Worm (Caenorhabditis elegans) whole organism, early embryonic: ENCODE data around the gene sbp-1.
A peak's percentile ranks its signal among the peaks of the same experiment; 100 is the strongest.

Experiments used
- B0310.2 ChIP-seq: sonication (generic microtip); optimal IDR thresholded peaks from 2 replicates; lab custom pipeline; 2016; ENCODE audit warnings: mild to moderate bottlenecking, missing genetic modification characterization, missing compliant biosample characterization
- F13C5.2 ChIP-seq: sonication (generic microtip); optimal IDR thresholded peaks from 2 replicates; lab custom pipeline; 2017; ENCODE audit warnings: mild to moderate bottlenecking, missing genetic modification characterization, inconsistent platforms, missing compliant biosample characterization
- ama-1 ChIP-seq: fragments of 150-350 bp; optimal IDR thresholded peaks from 2 replicates; lab custom pipeline; 2014
- ceh-13 ChIP-seq: fragments of 200-800 bp; sonication (Bioruptor generic); optimal IDR thresholded peaks from 2 replicates; lab custom pipeline; 2018; ENCODE audit warnings: mild to moderate bottlenecking, missing genetic modification characterization, missing compliant biosample characterization
- flt-1 ChIP-seq: fragments of 200-800 bp; sonication (Bioruptor generic); IDR thresholded peaks from 2 replicates; pipeline ENCODE4 v1.3.6; 2022; ENCODE audit warnings: missing genetic modification characterization, missing compliant biosample characterization
- hmg-4 ChIP-seq: fragments of 200-800 bp; sonication (Bioruptor generic); optimal IDR thresholded peaks from 2 replicates; lab custom pipeline; 2018; ENCODE audit warnings: mild to moderate bottlenecking, missing genetic modification characterization, missing compliant biosample characterization
- hnd-1 ChIP-seq: sonication (generic microtip); optimal IDR thresholded peaks from 2 replicates; lab custom pipeline; 2016; ENCODE audit warnings: missing genetic modification characterization, missing compliant biosample characterization
- pes-1 ChIP-seq: fragments of 200-800 bp; sonication (Bioruptor generic); IDR thresholded peaks from 2 replicates; pipeline ENCODE4 v1.3.6; 2022; ENCODE audit warnings: missing genetic modification reagents, missing genetic modification characterization, missing compliant biosample characterization
- sea-1 ChIP-seq: fragments of 200-800 bp; sonication (Bioruptor generic); conservative IDR thresholded peaks from 2 replicates; pipeline ENCODE4 v1.3.6; 2022; ENCODE audit warnings: missing genetic modification characterization, missing compliant biosample characterization
- tbx-11 ChIP-seq: fragments of 200-800 bp; sonication (Bioruptor generic); IDR thresholded peaks from 2 replicates; pipeline ENCODE4 v1.3.6; 2022; ENCODE audit warnings: missing genetic modification characterization, missing compliant biosample characterization
- tra-4 ChIP-seq: sonication (generic microtip); optimal IDR thresholded peaks from 2 replicates; lab custom pipeline; 2017; ENCODE audit warnings: missing genetic modification characterization, missing compliant biosample characterization

DNA sequence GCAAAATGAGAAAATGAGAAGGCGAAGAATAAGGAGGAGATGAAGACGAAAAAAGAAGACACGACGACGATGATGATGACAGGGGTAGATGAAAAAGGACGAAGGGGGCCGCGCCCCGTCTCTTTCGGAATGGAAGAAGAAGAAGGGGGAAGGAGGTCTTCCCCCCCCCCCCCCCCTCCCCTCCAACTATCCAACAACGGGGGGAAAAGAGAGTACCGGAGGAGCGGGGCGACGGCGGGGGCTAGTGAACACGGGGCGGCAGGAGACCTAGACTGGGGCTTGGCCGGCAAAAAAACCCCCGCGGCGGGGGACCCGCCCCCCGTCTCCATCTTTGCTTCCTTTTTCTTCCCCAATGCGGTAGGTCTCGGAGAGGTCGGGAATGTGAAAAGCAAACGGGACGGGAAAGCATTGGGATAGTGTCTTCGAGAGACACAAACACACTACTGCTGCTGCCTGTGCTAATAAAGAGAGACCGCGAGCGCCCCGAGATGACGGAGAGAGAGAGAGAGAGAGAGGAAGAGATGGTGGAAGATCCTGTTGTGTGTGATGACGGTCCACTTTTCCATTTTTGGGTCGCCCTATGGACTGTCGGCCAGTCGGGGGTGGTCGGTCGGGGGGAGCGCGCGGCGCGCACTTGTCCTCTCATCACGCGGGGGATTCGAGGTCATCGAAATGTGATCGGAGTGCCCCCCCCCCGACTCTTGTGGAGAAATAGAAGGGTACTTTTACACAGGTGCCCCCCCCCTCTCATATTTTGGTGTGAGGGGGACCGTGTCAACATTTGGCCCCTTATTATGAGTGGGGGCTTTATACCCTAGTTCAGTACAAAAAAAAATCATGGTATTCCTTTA lies 25.5 kb upstream of the sbp-1 start:
- TF ChIP-seq ama-1 (lab: Kevin White, UChicago) (no peak), tbx-11 (GFP tag; lab: Robert Waterston, UW) (no peak), flt-1 (GFP tag; lab: Robert Waterston, UW) (no peak), hnd-1 (tag; lab: Kevin White, UChicago) (no peak), pes-1 (GFP tag; lab: Robert Waterston, UW) (no peak; the same call in 1 of the 2 replicates), tra-4 (tag; lab: Kevin White, UChicago) (no peak), hmg-4 (peak; percentile 35), F13C5.2 (tag; lab: Kevin White, UChicago) (no peak), B0310.2 (tag; lab: Kevin White, UChicago) (no peak), sea-1 (0 out of 2 replicates have a peak, but pooled peaks have one; percentile 17), ceh-13 (GFP tag; lab: Kevin White, UChicago) (no peak)
